Worm (Caenorhabditis elegans): Measurements from ENCODE around the gene hrpu-2.

The hrpu-2 gene

ce11 chrIV:2168514-2168913, 9.2 kb upstream of the hrpu-2 start, which contains the start of gene C54E4.4:
Gene C54E4.4 (minus strand): TSS chrIV:2168614.
- TF ChIP-seq ztf-11 (tag; optimal IDR thresholded peaks at IDR 0.05) (no peak), pha-4 (tag; optimal IDR thresholded peaks at IDR 0.05) (peak; percentile 87)

ce11 chrIV:2170332-2170731, 7.4 kb upstream of the hrpu-2 start:
- TF ChIP-seq zag-1 (tag; optimal IDR thresholded peaks at IDR 0.05): no peak
- TF ChIP-seq ama-1 (optimal IDR thresholded peaks at IDR 0.05): no peak
- TF ChIP-seq nhr-28 (tag; optimal IDR thresholded peaks at IDR 0.05): no peak
- no peak for TF ChIP-seq fos-1 (tag; optimal IDR thresholded peaks at IDR 0.05)
- TF ChIP-seq elt-2 (tag; optimal IDR thresholded peaks at IDR 0.05): no peak
- TF ChIP-seq egl-27 (tag; optimal IDR thresholded peaks at IDR 0.05): no peak
- no peak for TF ChIP-seq nhr-11 (tag; optimal IDR thresholded peaks at IDR 0.05)
- TF ChIP-seq egl-5 (tag; optimal IDR thresholded peaks at IDR 0.05): no peak
- no peak for TF ChIP-seq lin-15B (tag; optimal IDR thresholded peaks at IDR 0.05)
- TF ChIP-seq unc-62 (GFP tag; optimal IDR thresholded peaks at IDR 0.05): no peak
- TF ChIP-seq ZK546.5 (tag; optimal IDR thresholded peaks at IDR 0.05): no peak
- no peak for TF ChIP-seq daf-12 (tag; optimal IDR thresholded peaks at IDR 0.05)
- TF ChIP-seq mdl-1 (tag; optimal IDR thresholded peaks at IDR 0.05): no peak
- TF ChIP-seq ceh-9 (tag; optimal IDR thresholded peaks at IDR 0.05): no peak
- TF ChIP-seq snpc-4 (tag; optimal IDR thresholded peaks at IDR 0.05): no peak

ce11 chrIV:2172880-2173279, 4.8 kb upstream of the hrpu-2 start:
- TF ChIP-seq skn-1 (tag; optimal IDR thresholded peaks at IDR 0.05): no peak
- TF ChIP-seq elt-1 (tag; optimal IDR thresholded peaks at IDR 0.05): no peak
- no peak for TF ChIP-seq unc-62 (GFP tag; optimal IDR thresholded peaks at IDR 0.05)
- peak; percentile 35 for TF ChIP-seq fkh-10 (GFP tag; optimal IDR thresholded peaks at IDR 0.05)

- TF ChIP-seq lin-15B (tag; optimal IDR thresholded peaks at IDR 0.05) (no peak), nhr-28 (tag; optimal IDR thresholded peaks at IDR 0.05) (no peak), lsy-12 (tag; optimal IDR thresholded peaks at IDR 0.05) (no peak), nfya-1 (tag; optimal IDR thresholded peaks at IDR 0.05; ENCODE audit: insufficient read depth) (no peak), nhr-67 (tag; optimal IDR thresholded peaks at IDR 0.05) (no peak), nhr-77 (tag; optimal IDR thresholded peaks at IDR 0.05) (no peak), elt-3 (tag; optimal IDR thresholded peaks at IDR 0.05) (no peak), eor-1 (tag; optimal IDR thresholded peaks at IDR 0.05) (no peak), ceh-9 (tag; optimal IDR thresholded peaks at IDR 0.05) (no peak)
Observed at ce11 chrIV:2175291-2175690, 2.4 kb upstream of the hrpu-2 start, which contains the start of gene C54E4.1. Gene C54E4.1 (plus strand): TSS chrIV:2175591.

ce11 chrIV:2193037-2193436, 15.3 kb downstream of the hrpu-2 start:
- peak; percentile 17 for TF ChIP-seq nhr-25 (tag; optimal IDR thresholded peaks at IDR 0.05)
- no peak for TF ChIP-seq zag-1 (tag; optimal IDR thresholded peaks at IDR 0.05)
- TF ChIP-seq lin-39 (tag; optimal IDR thresholded peaks at IDR 0.05): peak; percentile 0
- TF ChIP-seq elt-1 (tag; optimal IDR thresholded peaks at IDR 0.05): no peak
- TF ChIP-seq ama-1 (optimal IDR thresholded peaks at IDR 0.05): no peak
- TF ChIP-seq pha-4 (tag; optimal IDR thresholded peaks at IDR 0.05): no peak
- TF ChIP-seq ceh-9 (tag; optimal IDR thresholded peaks at IDR 0.05): no peak

- TF ChIP-seq nhr-25 (tag; optimal IDR thresholded peaks at IDR 0.05) (no peak), nfya-1 (tag; optimal IDR thresholded peaks at IDR 0.05; ENCODE audit: insufficient read depth) (peak; percentile 8), ceh-28 (tag; optimal IDR thresholded peaks at IDR 0.05) (no peak)
Observed at ce11 chrIV:2193558-2193957, 15.9 kb downstream of the hrpu-2 start.

- TF ChIP-seq elt-1 (tag; optimal IDR thresholded peaks at IDR 0.05): no peak
- TF ChIP-seq pha-4 (tag; optimal IDR thresholded peaks at IDR 0.05): no peak
- no peak for TF ChIP-seq ztf-11 (tag; optimal IDR thresholded peaks at IDR 0.05)
- no peak for TF ChIP-seq nhr-25 (tag; optimal IDR thresholded peaks at IDR 0.05)
- no peak for TF ChIP-seq R02D3.7 (tag; optimal IDR thresholded peaks at IDR 0.05)
- TF ChIP-seq nhr-77 (tag; optimal IDR thresholded peaks at IDR 0.05): no peak
- no peak for TF ChIP-seq pqm-1 (tag; optimal IDR thresholded peaks at IDR 0.05)
- TF ChIP-seq elt-2 (tag; optimal IDR thresholded peaks at IDR 0.05): no peak
- no peak for TF ChIP-seq mdl-1 (tag; optimal IDR thresholded peaks at IDR 0.05)
- TF ChIP-seq lin-15B (tag; optimal IDR thresholded peaks at IDR 0.05): no peak
- no peak for TF ChIP-seq fkh-10 (GFP tag; optimal IDR thresholded peaks at IDR 0.05)
- TF ChIP-seq ZK546.5 (tag; optimal IDR thresholded peaks at IDR 0.05): no peak
- no peak for TF ChIP-seq hmg-11 (tag; optimal IDR thresholded peaks at IDR 0.05)
- no peak for TF ChIP-seq ztf-4 (tag; optimal IDR thresholded peaks at IDR 0.05)
- TF ChIP-seq nhr-67 (tag; optimal IDR thresholded peaks at IDR 0.05): no peak
- TF ChIP-seq nhr-12 (tag; optimal IDR thresholded peaks at IDR 0.05): no peak
Observed at ce11 chrIV:2195598-2195997, 17.9 kb downstream of the hrpu-2 start.
